Fruit fly (Drosophila melanogaster) whole organism, pupa: Measurements from ENCODE around the gene nmo.
A peak's percentile ranks its signal among the peaks of the same experiment; 100 is the strongest.

Experiments used
- CG10348 ChIP-seq: fragments of 200-800 bp; sonication (Bioruptor generic); IDR thresholded peaks from 2 replicates; pipeline ENCODE4 v1.3.6; 2022; ENCODE audit warnings: missing biosample characterization, missing genetic modification characterization
- CG15710 ChIP-seq: fragments of 200-800 bp; sonication (Bioruptor generic); optimal IDR thresholded peaks from 2 replicates; lab custom pipeline; 2018; ENCODE audit warnings: missing biosample characterization, mild to moderate bottlenecking, missing genetic modification characterization, moderate library complexity
- CG17806 ChIP-seq: fragments of 200-800 bp; sonication (Bioruptor generic); optimal IDR thresholded peaks from 2 replicates; lab custom pipeline; 2018; ENCODE audit warnings: missing biosample characterization, mild to moderate bottlenecking, missing genetic modification characterization, moderate library complexity
- CG4496 ChIP-seq: fragments of 200-800 bp; sonication (Bioruptor generic); IDR thresholded peaks from 3 replicates; pipeline ENCODE4 v1.3.6; 2022; ENCODE audit warnings: missing biosample characterization, missing genetic modification characterization
- Pif1A ChIP-seq: fragments of 200-800 bp; sonication (Bioruptor generic); optimal IDR thresholded peaks from 3 replicates; lab custom pipeline; 2016; ENCODE audit warnings: missing biosample characterization, missing genetic modification characterization

DNA sequence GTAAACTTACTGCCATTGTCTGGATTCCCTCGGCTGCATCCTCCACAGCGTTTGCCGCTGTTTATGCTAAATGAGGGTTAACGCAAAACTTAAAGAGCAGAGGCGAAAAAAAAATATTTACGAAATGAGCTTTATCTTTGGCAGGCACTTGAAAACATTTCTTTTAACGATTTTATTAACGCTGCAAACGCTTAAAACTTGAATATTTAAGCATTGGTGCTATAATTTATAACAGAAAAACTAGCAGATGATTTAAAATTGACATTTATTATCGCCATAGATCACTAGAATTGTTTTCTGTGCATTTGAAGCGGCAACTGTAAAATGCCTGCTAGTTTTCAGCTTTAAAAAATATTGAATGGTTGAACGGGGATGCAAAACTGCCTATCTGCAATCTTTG lies 11.4 kb downstream of the nmo start:
- TF ChIP-seq CG4496 (GFP tag; lab: Robert Waterston, UW) = peak; percentile 75; the same call in 2 of the 3 replicates
- peak; percentile 27 for TF ChIP-seq Pif1A (GFP tag; lab: Kevin White, UChicago)
- no peak for TF ChIP-seq CG15710 (tag; lab: Kevin White, UChicago)
- TF ChIP-seq CG17806 = peak; percentile 2
- no peak for TF ChIP-seq CG10348 (GFP tag; lab: Robert Waterston, UW)
